Fruit fly (Drosophila melanogaster) whole organism, embryonic: ENCODE data around the gene Jhbp16.

Experiments
- CG10209 ChIP-seq: fragments of 200-800 bp; sonication (Bioruptor generic); optimal IDR thresholded peaks from 3 replicates; lab custom pipeline; 2017; ENCODE audit warnings: missing biosample characterization, mild to moderate bottlenecking, missing genetic modification characterization, missing genetic modification reagents
- CG11560 ChIP-seq: fragments of 200-800 bp; sonication (Bioruptor generic); IDR thresholded peaks from 3 replicates; pipeline ENCODE4 v1.3.6; 2022; ENCODE audit warnings: missing biosample characterization, missing genetic modification characterization
- CG15269 ChIP-seq: fragments of 200-800 bp; sonication (Bioruptor generic); optimal IDR thresholded peaks from 2 replicates; lab custom pipeline; 2018; ENCODE audit warnings: missing biosample characterization, mild to moderate bottlenecking, missing genetic modification characterization, moderate library complexity
- CG15479 ChIP-seq: fragments of 200-800 bp; sonication (Bioruptor generic); optimal IDR thresholded peaks from 3 replicates; lab custom pipeline; 2019; ENCODE audit warnings: missing biosample characterization, mild to moderate bottlenecking, missing genetic modification characterization, moderate library complexity
- CG17568 ChIP-seq: fragments of 200-800 bp; sonication (Bioruptor generic); optimal IDR thresholded peaks from 2 replicates; lab custom pipeline; 2018; ENCODE audit warnings: missing biosample characterization, mild to moderate bottlenecking, missing genetic modification characterization, moderate library complexity
- CG17829 ChIP-seq: fragments of 200-800 bp; optimal IDR thresholded peaks from 2 replicates; lab custom pipeline; 2019; ENCODE audit warnings: missing biosample characterization, mild to moderate bottlenecking, missing genetic modification characterization, moderate library complexity
- CG2116 ChIP-seq: fragments of 200-800 bp; sonication (Bioruptor generic); optimal IDR thresholded peaks from 3 replicates; lab custom pipeline; 2018; ENCODE audit warnings: missing biosample characterization, mild to moderate bottlenecking, missing genetic modification characterization
- CG30403 ChIP-seq: fragments of 200-800 bp; sonication (Bioruptor generic); optimal IDR thresholded peaks from 3 replicates; lab custom pipeline; 2016; ENCODE audit warnings: missing biosample characterization, missing genetic modification characterization
- CG4424 ChIP-seq: fragments of 200-800 bp; sonication (Bioruptor generic); optimal IDR thresholded peaks from 3 replicates; lab custom pipeline; 2016; ENCODE audit warnings: missing biosample characterization, missing genetic modification characterization
- CG5245 ChIP-seq: fragments of 200-800 bp; sonication (Bioruptor generic); optimal IDR thresholded peaks from 3 replicates; lab custom pipeline; 2016; ENCODE audit warnings: missing biosample characterization, missing genetic modification characterization
- CG6272 ChIP-seq: fragments of 200-800 bp; sonication (Bioruptor generic); IDR thresholded peaks from 2 replicates; pipeline ENCODE4 v1.3.6; 2022; ENCODE audit warnings: missing biosample characterization, missing genetic modification characterization
- CG6689 ChIP-seq: fragments of 200-800 bp; sonication (Bioruptor generic); IDR thresholded peaks from 2 replicates; pipeline ENCODE4 v1.3.6; 2022; ENCODE audit warnings: missing biosample characterization, missing genetic modification characterization
- CG6791 ChIP-seq: fragments of 200-800 bp; sonication (Bioruptor generic); IDR thresholded peaks from 3 replicates; pipeline ENCODE4 v1.3.6; 2022; ENCODE audit warnings: missing biosample characterization, missing genetic modification characterization; ENCODE audit not compliant: partially characterized antibody
- CG7372 ChIP-seq: fragments of 200-800 bp; sonication (Bioruptor generic); IDR thresholded peaks from 2 replicates; pipeline ENCODE4 v1.3.6; 2022; ENCODE audit warnings: missing biosample characterization, missing genetic modification characterization
- CG7839 ChIP-seq: fragments of 200-800 bp; sonication (Bioruptor generic); optimal IDR thresholded peaks from 3 replicates; lab custom pipeline; 2018; ENCODE audit warnings: missing biosample characterization, mild to moderate bottlenecking, missing genetic modification characterization, moderate library complexity
- CHES-1-like ChIP-seq: fragments of 200-800 bp; sonication (Bioruptor generic); optimal IDR thresholded peaks from 2 replicates; lab custom pipeline; 2016; ENCODE audit warnings: missing biosample characterization, missing genetic modification characterization
- D ChIP-seq, 2 experiments: fragments of 200-800 bp in 1 of 2; fragments of >200 bp in 1 of 2; sonication (Bioruptor generic) in 1 of 2; optimal IDR thresholded peaks; 2 replicates in 1 of 2; 3 replicates in 1 of 2; lab custom pipeline; 2017; ENCODE audit warnings: mild to moderate bottlenecking in 1 of 2, missing biosample characterization in 1 of 2, missing genetic modification characterization in 1 of 2, missing genetic modification reagents in 1 of 2
- Dp ChIP-seq: fragments of 200-800 bp; sonication (Bioruptor generic); optimal IDR thresholded peaks from 2 replicates; lab custom pipeline; 2018; ENCODE audit warnings: missing biosample characterization, mild to moderate bottlenecking, missing genetic modification characterization, moderate library complexity
- Hr3 ChIP-seq: fragments of 200-800 bp; sonication (Bioruptor generic); optimal IDR thresholded peaks from 3 replicates; lab custom pipeline; 2016; ENCODE audit warnings: missing biosample characterization, missing genetic modification characterization
- Max ChIP-seq: fragments of 200-800 bp; sonication (Bioruptor generic); optimal IDR thresholded peaks from 2 replicates; lab custom pipeline; 2016; ENCODE audit warnings: missing biosample characterization, mild to moderate bottlenecking, missing genetic modification characterization
- PHDP ChIP-seq: fragments of 200-800 bp; sonication (Bioruptor generic); optimal IDR thresholded peaks from 3 replicates; lab custom pipeline; 2018; ENCODE audit warnings: missing biosample characterization, mild to moderate bottlenecking, missing genetic modification characterization, moderate library complexity
- Six4 ChIP-seq: fragments of 200-800 bp; sonication (Bioruptor generic); optimal IDR thresholded peaks from 2 replicates; lab custom pipeline; 2016; ENCODE audit warnings: missing biosample characterization, missing genetic modification characterization
- Sox100B ChIP-seq: fragments of 200-800 bp; sonication (Bioruptor generic); optimal IDR thresholded peaks from 3 replicates; lab custom pipeline; 2018; ENCODE audit warnings: missing biosample characterization, mild to moderate bottlenecking, missing genetic modification characterization
- Sry-δ ChIP-seq: fragments of 200-800 bp; sonication (Bioruptor generic); optimal IDR thresholded peaks from 2 replicates; lab custom pipeline; 2016; ENCODE audit warnings: missing biosample characterization, missing genetic modification characterization
- Ssrp ChIP-seq: fragments of 200-800 bp; sonication (Bioruptor generic); optimal IDR thresholded peaks from 2 replicates; lab custom pipeline; 2018; ENCODE audit warnings: missing biosample characterization, mild to moderate bottlenecking, missing genetic modification characterization, moderate library complexity
- Trl ChIP-seq, 3 experiments: fragments of >200 bp in 2 of 3; fragments of 200-800 bp in 1 of 3; sonication (Bioruptor generic) in 1 of 3; optimal IDR thresholded peaks; 2 replicates in 1 of 3; 3 replicates in 2 of 3; lab custom pipeline; 2016 to 2017; ENCODE audit warnings: missing biosample characterization in 1 of 3, missing genetic modification characterization in 1 of 3
- Usf ChIP-seq: fragments of 200-800 bp; sonication (Bioruptor generic); optimal IDR thresholded peaks from 2 replicates; lab custom pipeline; 2017; ENCODE audit warnings: missing genotype, missing biosample characterization, missing genetic modification characterization
- Xbp1 ChIP-seq: fragments of 200-800 bp; sonication (Bioruptor generic); optimal IDR thresholded peaks from 3 replicates; lab custom pipeline; 2016; ENCODE audit warnings: missing biosample characterization, mild to moderate bottlenecking, missing genetic modification characterization
- cato ChIP-seq: fragments of 200-800 bp; sonication (Bioruptor generic); optimal IDR thresholded peaks from 2 replicates; lab custom pipeline; 2016; ENCODE audit warnings: missing biosample characterization, missing genetic modification characterization, borderline replicate concordance
- chn ChIP-seq: fragments of 200-800 bp; sonication (Bioruptor generic); optimal IDR thresholded peaks from 2 replicates; lab custom pipeline; 2016; ENCODE audit warnings: missing biosample characterization, missing genetic modification characterization
- dmrt11E ChIP-seq: fragments of 200-800 bp; sonication (Bioruptor generic); optimal IDR thresholded peaks from 3 replicates; lab custom pipeline; 2018; ENCODE audit warnings: missing biosample characterization, mild to moderate bottlenecking, missing genetic modification characterization, moderate library complexity
- fd102C ChIP-seq: fragments of 200-800 bp; sonication (Bioruptor generic); optimal IDR thresholded peaks from 2 replicates; lab custom pipeline; 2018; ENCODE audit warnings: missing biosample characterization, mild to moderate bottlenecking, missing genetic modification characterization, moderate library complexity
- fd3F ChIP-seq: fragments of 200-800 bp; sonication (Bioruptor generic); optimal IDR thresholded peaks from 2 replicates; lab custom pipeline; 2018; ENCODE audit warnings: missing biosample characterization, mild to moderate bottlenecking, missing genetic modification characterization, moderate library complexity
- gem ChIP-seq: fragments of 200-800 bp; sonication (Bioruptor generic); optimal IDR thresholded peaks from 2 replicates; lab custom pipeline; 2019; ENCODE audit warnings: missing biosample characterization, mild to moderate bottlenecking, missing genetic modification characterization, moderate library complexity
- hb ChIP-seq: fragments of 200-800 bp; sonication (Bioruptor generic); IDR thresholded peaks from 3 replicates; pipeline ENCODE4 v1.3.6; 2022; ENCODE audit warnings: missing biosample characterization, missing genetic modification characterization; ENCODE audit not compliant: partially characterized antibody
- hkb ChIP-seq, 2 experiments: fragments of 200-800 bp in 1 of 2; fragments of >200 bp in 1 of 2; sonication (Bioruptor generic) in 1 of 2; IDR thresholded peaks in 1 of 2; optimal IDR thresholded peaks in 1 of 2; 2 replicates each; pipeline versions ENCODE4 v1.3.6 to Lab custom; 2017 to 2022; ENCODE audit warnings: missing biosample characterization in 1 of 2, missing genetic modification characterization in 1 of 2
- kay ChIP-seq: fragments of 200-800 bp; sonication (Bioruptor generic); optimal IDR thresholded peaks from 2 replicates; lab custom pipeline; 2016; ENCODE audit warnings: missing biosample characterization, missing genetic modification characterization
- lola ChIP-seq, 3 experiments: fragments of >200 bp in 2 of 3; fragments of 200-800 bp in 1 of 3; sonication (Bioruptor generic) in 1 of 3; optimal IDR thresholded peaks; 2 replicates each; lab custom pipeline; 2017 to 2019; ENCODE audit warnings: missing biosample characterization in 3 of 3, missing genetic modification characterization in 3 of 3, mild to moderate bottlenecking in 1 of 3, moderate library complexity in 1 of 3
- org-1 ChIP-seq: fragments of 200-800 bp; sonication (Bioruptor generic); optimal IDR thresholded peaks from 2 replicates; lab custom pipeline; 2017; ENCODE audit warnings: missing biosample characterization, missing genetic modification characterization
- schlank ChIP-seq: fragments of 200-800 bp; sonication (Bioruptor generic); optimal IDR thresholded peaks from 2 replicates; lab custom pipeline; 2018; ENCODE audit warnings: missing biosample characterization, mild to moderate bottlenecking, missing genetic modification characterization
- sob ChIP-seq: fragments of 200-800 bp; sonication (Bioruptor generic); IDR thresholded peaks from 2 replicates; pipeline ENCODE4 v1.3.6; 2022; ENCODE audit warnings: missing biosample characterization, missing genetic modification characterization
- sqz ChIP-seq: fragments of 200-800 bp; sonication (Bioruptor generic); optimal IDR thresholded peaks from 3 replicates; lab custom pipeline; 2018; ENCODE audit warnings: missing biosample characterization, mild to moderate bottlenecking, missing genetic modification characterization
- ssp ChIP-seq: fragments of 200-800 bp; sonication (Bioruptor generic); IDR thresholded peaks from 2 replicates; pipeline ENCODE4 v1.3.6; 2022; ENCODE audit warnings: missing biosample characterization, missing genetic modification characterization
- stwl ChIP-seq: fragments of 200-800 bp; sonication (Bioruptor generic); optimal IDR thresholded peaks from 3 replicates; lab custom pipeline; 2018; ENCODE audit warnings: missing biosample characterization, mild to moderate bottlenecking, missing genetic modification characterization, moderate library complexity
- tin ChIP-seq: fragments of 200-800 bp; sonication (Bioruptor generic); optimal IDR thresholded peaks from 3 replicates; lab custom pipeline; 2016; ENCODE audit warnings: missing biosample characterization, missing genetic modification characterization
- trh ChIP-seq: fragments of 200-800 bp; sonication (Bioruptor generic); optimal IDR thresholded peaks from 2 replicates; lab custom pipeline; 2016; ENCODE audit warnings: missing biosample characterization, missing genetic modification characterization
- zfh1 ChIP-seq: fragments of 200-800 bp; sonication (Bioruptor generic); IDR thresholded peaks from 3 replicates; pipeline ENCODE4 v1.3.6; 2022; ENCODE audit warnings: missing biosample characterization, missing genetic modification characterization

The Jhbp16 gene

DNA sequence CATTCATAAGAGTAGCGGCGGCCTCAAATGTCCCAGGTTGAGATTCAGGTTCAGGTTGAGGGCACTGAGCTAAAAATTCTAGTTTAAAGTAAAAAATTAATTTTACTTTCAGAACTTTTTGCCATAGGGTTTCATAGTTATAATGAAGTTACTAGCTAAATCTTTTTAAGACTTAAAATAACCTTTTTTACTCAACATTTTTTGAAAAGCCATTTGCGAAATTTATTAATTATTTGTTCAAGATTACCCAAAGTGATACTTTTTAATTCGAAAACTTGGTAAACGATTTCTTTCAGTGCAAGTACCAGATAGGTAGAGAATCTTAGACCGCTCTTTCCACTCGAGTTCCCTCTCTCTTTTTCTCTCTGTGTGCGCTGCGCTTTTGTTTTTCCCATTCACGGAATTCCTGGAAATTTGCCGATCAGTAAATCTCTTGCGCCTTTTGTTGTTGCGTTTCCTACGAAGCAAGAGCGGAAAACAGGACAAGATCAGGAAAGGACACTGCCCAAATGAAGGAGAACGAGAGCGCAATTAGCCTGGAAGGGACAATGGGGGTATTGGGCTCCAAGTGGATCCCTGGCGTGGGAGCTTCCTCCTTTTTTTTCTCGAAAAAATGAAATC, 22.6 kb upstream of the Jhbp16 start (continued):
- TF ChIP-seq CG2116 (peak; percentile 25), hb (GFP tag; lab: Robert Waterston, UW) (no peak), hkb (optimal IDR thresholded peaks at IDR 0.05; lab: Kevin White, UChicago) (no peak), hkb (GFP tag; IDR thresholded peaks at IDR 0.05; lab: Robert Waterston, UW) (0 out of 2 replicates have a peak, but pooled peaks have one; percentile 28), CHES-1-like (GFP tag; lab: Kevin White, UChicago) (peak; percentile 16), D (optimal IDR thresholded peaks at IDR 0.05; lab: Kevin White, UChicago) (no peak), D (GFP tag; optimal IDR thresholded peaks at IDR 0.05; lab: Kevin White, UChicago) (peak; percentile 70), Hr3 (GFP tag; lab: Kevin White, UChicago) (peak; percentile 54), Sox100B (GFP tag; lab: Kevin White, UChicago) (peak; percentile 57), tin (peak; percentile 58), cato (GFP tag; lab: Kevin White, UChicago) (peak; percentile 37), Xbp1 (GFP tag; lab: Kevin White, UChicago) (peak; percentile 33), CG11560 (no peak), sob (GFP tag; lab: Robert Waterston, UW) (no peak), CG15269 (tag; lab: Kevin White, UChicago) (no peak), Usf (GFP tag; lab: Kevin White, UChicago) (peak; percentile 48), CG6272 (GFP tag; lab: Robert Waterston, UW) (no peak), CG5245 (GFP tag; lab: Kevin White, UChicago) (peak; percentile 35), dmrt11E (tag; lab: Kevin White, UChicago) (peak; percentile 96), lola (GFP tag; optimal IDR thresholded peaks at IDR 0.05; lab: Kevin White, UChicago) (peak in 1 of 3 experiments; percentile 95), ssp (GFP tag; lab: Robert Waterston, UW) (0 out of 2 replicates have a peak, but pooled peaks have one; percentile 29), trh (GFP tag; lab: Kevin White, UChicago) (peak; percentile 37), Ssrp (tag; lab: Kevin White, UChicago) (peak; percentile 73), CG6791 (GFP tag; lab: Robert Waterston, UW) (no peak), CG15479 (GFP tag; lab: Kevin White, UChicago) (peak; percentile 84), schlank (tag; lab: Kevin White, UChicago) (no peak), CG17829 (tag; lab: Kevin White, UChicago) (peak; percentile 88), zfh1 (peak; percentile 69; the same call in 1 of the 3 replicates), gem (tag; lab: Kevin White, UChicago) (peak; percentile 86), kay (no peak), Dp (GFP tag; lab: Kevin White, UChicago) (no peak), sqz (GFP tag; lab: Kevin White, UChicago) (peak; percentile 24), Sry-δ (GFP tag; lab: Kevin White, UChicago) (peak; percentile 1), CG7372 (no peak), fd3F (GFP tag; lab: Kevin White, UChicago) (no peak), CG17568 (peak; percentile 55), CG6689 (peak; percentile 72), chn (GFP tag; lab: Kevin White, UChicago) (peak; percentile 45), org-1 (GFP tag; lab: Kevin White, UChicago) (peak; percentile 33), CG10209 (peak; percentile 63), PHDP (tag; lab: Kevin White, UChicago) (peak; percentile 0), Six4 (peak; percentile 58), CG4424 (GFP tag; lab: Kevin White, UChicago) (peak; percentile 67), fd102C (peak; percentile 86), Trl (optimal IDR thresholded peaks at IDR 0.05; lab: Kevin White, UChicago) (peak in 1 of 2 experiments; percentile 14), Trl (GFP tag; optimal IDR thresholded peaks at IDR 0.05; lab: Kevin White, UChicago) (peak; percentile 43), CG30403 (GFP tag; lab: Kevin White, UChicago) (peak; percentile 62), stwl (tag; lab: Kevin White, UChicago) (peak; percentile 47), CG7839 (tag; lab: Kevin White, UChicago) (peak; percentile 70), Max (GFP tag; lab: Kevin White, UChicago) (peak; percentile 23)
